Worm (Caenorhabditis elegans): ENCODE data around the gene Y77E11A.8.

- TF ChIP-seq ama-1 (optimal IDR thresholded peaks at IDR 0.05) (no peak), unc-42 (tag; optimal IDR thresholded peaks at IDR 0.05) (no peak)
Measured at ce11 chrIV:1465462-1465861, 40.6 kb upstream of the Y77E11A.8 start.

Data from whole organism, late embryonic.